Fruit fly (Drosophila melanogaster) whole organism, adult: Measurements from ENCODE around the gene Pgant7.

Experiments
- CG14711 ChIP-seq: fragments of 200-800 bp; sonication (Bioruptor generic); optimal IDR thresholded peaks from 2 replicates; lab custom pipeline; 2018; ENCODE audit warnings: missing biosample characterization, mild to moderate bottlenecking, missing genetic modification characterization, moderate library complexity
- CG5204 ChIP-seq: fragments of 200-800 bp; sonication (Bioruptor generic); optimal IDR thresholded peaks from 2 replicates; lab custom pipeline; 2016; ENCODE audit warnings: missing biosample characterization, missing genetic modification characterization
- CG7045 ChIP-seq: fragments of 200-800 bp; sonication (Bioruptor generic); optimal IDR thresholded peaks from 2 replicates; lab custom pipeline; 2017; ENCODE audit warnings: missing biosample characterization, mild to moderate bottlenecking, missing genetic modification characterization
- CG7101 ChIP-seq: fragments of 200-800 bp; sonication (Bioruptor generic); optimal IDR thresholded peaks from 2 replicates; lab custom pipeline; 2018; ENCODE audit warnings: missing biosample characterization, mild to moderate bottlenecking, missing genetic modification characterization, moderate library complexity
- Crg-1 ChIP-seq: fragments of 200-800 bp; sonication (Bioruptor generic); optimal IDR thresholded peaks from 2 replicates; lab custom pipeline; 2016; ENCODE audit warnings: missing biosample characterization, missing genetic modification characterization
- Hr96 ChIP-seq: fragments of 200-800 bp; sonication (Bioruptor generic); optimal IDR thresholded peaks from 2 replicates; lab custom pipeline; 2016; ENCODE audit warnings: missing biosample characterization, missing genetic modification characterization
- Mnt ChIP-seq: fragments of 200-800 bp; sonication (Bioruptor generic); optimal IDR thresholded peaks from 2 replicates; lab custom pipeline; 2016; ENCODE audit warnings: missing biosample characterization, mild to moderate bottlenecking, missing genetic modification characterization
- bab1 ChIP-seq: fragments of 200-800 bp; sonication (Bioruptor generic); optimal IDR thresholded peaks from 3 replicates; lab custom pipeline; 2019; ENCODE audit warnings: missing biosample characterization, mild to moderate bottlenecking, missing genetic modification characterization, moderate library complexity
- cic ChIP-seq: fragments of 200-800 bp; sonication (Bioruptor generic); optimal IDR thresholded peaks from 2 replicates; lab custom pipeline; 2017; ENCODE audit warnings: missing biosample characterization, mild to moderate bottlenecking, missing genetic modification characterization, moderate library complexity
- cnc ChIP-seq, 2 experiments: fragments of >200 bp; optimal IDR thresholded peaks; 2 replicates each; lab custom pipeline; 2017
- kay ChIP-seq: fragments of 200-800 bp; sonication (Bioruptor generic); peaks from one replicate; lab custom pipeline; 2016; ENCODE audit warnings: missing biosample characterization, missing genetic modification characterization, borderline replicate concordance
- ovo ChIP-seq: fragments of 200-800 bp; sonication (Bioruptor generic); optimal IDR thresholded peaks from 2 replicates; lab custom pipeline; 2016; ENCODE audit warnings: missing biosample characterization, missing genetic modification characterization
- pad ChIP-seq: fragments of 200-800 bp; sonication (Bioruptor generic); optimal IDR thresholded peaks from 3 replicates; lab custom pipeline; 2017; ENCODE audit warnings: missing biosample characterization, missing genetic modification characterization, mild to moderate bottlenecking, moderate library complexity, missing genetic modification reagents
- tj ChIP-seq: fragments of 200-800 bp; sonication (Bioruptor generic); optimal IDR thresholded peaks from 3 replicates; lab custom pipeline; 2017; ENCODE audit warnings: missing biosample characterization, mild to moderate bottlenecking, missing genetic modification characterization, moderate library complexity

DNA sequence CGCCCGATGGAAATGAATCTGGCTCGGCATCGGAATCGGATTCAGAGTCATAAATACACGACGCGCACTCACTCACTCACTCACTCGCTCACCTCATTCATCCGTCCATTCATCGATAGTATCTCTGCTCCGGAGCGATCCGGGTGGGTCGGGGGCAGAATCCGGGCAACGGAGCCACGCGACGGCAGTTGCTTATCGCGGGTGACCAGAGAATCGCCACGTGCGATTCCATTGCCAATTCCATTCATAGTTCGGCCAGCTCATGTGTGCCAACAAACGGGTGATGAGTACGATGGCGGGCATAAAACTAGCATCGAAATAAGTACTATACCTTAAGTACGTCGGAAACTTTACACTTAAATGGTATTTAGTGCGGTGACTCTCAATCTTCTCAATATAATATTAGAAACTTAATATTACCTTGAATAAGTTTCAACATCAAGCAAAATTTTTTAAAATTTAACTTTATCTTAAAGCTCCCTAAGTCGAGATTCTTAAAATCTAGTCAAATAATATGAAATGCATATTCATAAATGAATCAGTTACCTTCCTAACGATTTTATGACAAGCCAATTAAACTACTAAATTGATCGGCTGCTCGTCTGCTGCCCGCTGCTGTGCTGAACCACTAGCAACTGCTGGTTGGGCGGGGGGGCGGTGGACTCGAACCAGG lies 24.9 kb upstream of the Pgant7 start:
- no peak for TF ChIP-seq bab1
- TF ChIP-seq Mnt = peak; percentile 31
- no peak for TF ChIP-seq cnc (optimal IDR thresholded peaks at IDR 0.05; lab: Kevin White, UChicago)
- no peak for TF ChIP-seq ovo (GFP tag; lab: Kevin White, UChicago)
- TF ChIP-seq CG7045 (GFP tag; lab: Kevin White, UChicago) = no peak
- TF ChIP-seq tj (GFP tag; lab: Kevin White, UChicago) = no peak
- TF ChIP-seq Hr96 (GFP tag; lab: Kevin White, UChicago) = no peak
- no peak for TF ChIP-seq pad (GFP tag; lab: Kevin White, UChicago)
- TF ChIP-seq CG7101 (tag; lab: Kevin White, UChicago) = no peak
- TF ChIP-seq kay (GFP tag; lab: Kevin White, UChicago) = no peak
- no peak for TF ChIP-seq CG14711 (tag; lab: Kevin White, UChicago)
- TF ChIP-seq CG5204 (GFP tag; lab: Kevin White, UChicago) = no peak
- peak; percentile 87 for TF ChIP-seq cic (GFP tag; lab: Kevin White, UChicago)
- TF ChIP-seq Crg-1 (GFP tag; lab: Kevin White, UChicago) = no peak
